Worm (Caenorhabditis elegans): ENCODE measurements around the gene T09B9.4.

DNA sequence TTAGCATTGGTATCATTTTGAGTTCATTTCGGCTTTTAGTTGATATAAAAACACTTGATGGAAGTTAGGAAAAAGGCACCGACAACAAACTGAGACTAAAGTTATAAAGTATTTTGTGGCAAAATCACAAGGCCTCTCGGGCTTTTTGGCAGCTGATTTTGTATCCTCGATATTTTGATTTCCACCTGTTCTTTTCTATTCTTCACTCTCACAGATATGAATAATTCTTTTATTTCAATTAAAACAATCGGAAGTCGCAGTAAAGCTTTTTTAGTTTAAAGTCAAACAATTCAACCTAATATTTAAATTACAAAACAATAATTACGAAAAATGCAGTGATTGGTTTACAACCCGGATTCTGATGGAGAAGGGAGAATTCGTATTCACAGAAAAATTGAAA lies 12.9 kb downstream of the T09B9.4 start, which contains the start of gene T09B9.3:
- TF ChIP-seq ztf-4 (tag; optimal IDR thresholded peaks at IDR 0.05) (no peak), nhr-47 (tag; optimal IDR thresholded peaks at IDR 0.05) (no peak)

All from whole organism, L1 larva.